Fruit fly (Drosophila melanogaster) whole organism, embryonic: ENCODE measurements around the gene CG14958.

Experiments used
- Atf-2 ChIP-seq: fragments of 200-800 bp; sonication (Bioruptor generic); optimal IDR thresholded peaks from 2 replicates; lab custom pipeline; 2016; ENCODE audit warnings: missing biosample characterization, missing genetic modification characterization
- CG10321 ChIP-seq: fragments of 200-800 bp; sonication (Bioruptor generic); IDR thresholded peaks from 2 replicates; pipeline ENCODE4 v1.3.6; 2022; ENCODE audit warnings: missing biosample characterization, missing genetic modification characterization
- CG10543 ChIP-seq: fragments of 200-800 bp; sonication (Bioruptor generic); optimal IDR thresholded peaks from 3 replicates; lab custom pipeline; 2017; ENCODE audit warnings: missing biosample characterization, mild to moderate bottlenecking, missing genetic modification characterization, moderate library complexity
- CG1233 ChIP-seq: fragments of 200-800 bp; sonication (Bioruptor generic); optimal IDR thresholded peaks from 4 replicates; lab custom pipeline; 2018; ENCODE audit warnings: missing biosample characterization, mild to moderate bottlenecking, missing genetic modification characterization
- CG14965 ChIP-seq: fragments of 200-800 bp; sonication (Bioruptor generic); optimal IDR thresholded peaks from 2 replicates; lab custom pipeline; 2016; ENCODE audit warnings: missing biosample characterization, missing genetic modification characterization, borderline replicate concordance
- CG1529 ChIP-seq: fragments of 200-800 bp; sonication (Bioruptor generic); optimal IDR thresholded peaks from 3 replicates; lab custom pipeline; 2018; ENCODE audit warnings: missing biosample characterization, missing genetic modification characterization
- CG17612 ChIP-seq: fragments of 200-800 bp; sonication (Bioruptor generic); IDR thresholded peaks from 2 replicates; pipeline ENCODE4 v1.3.6; 2022; ENCODE audit warnings: missing biosample characterization, missing genetic modification characterization
- CG31365 ChIP-seq: fragments of 200-800 bp; sonication (Bioruptor generic); optimal IDR thresholded peaks from 2 replicates; lab custom pipeline; 2018; ENCODE audit warnings: missing biosample characterization, mild to moderate bottlenecking, missing genetic modification characterization
- CG32532 ChIP-seq: fragments of 200-800 bp; sonication (Bioruptor generic); IDR thresholded peaks from 2 replicates; pipeline ENCODE4 v1.3.6; 2022; ENCODE audit warnings: missing biosample characterization, missing genetic modification characterization
- CG4404 ChIP-seq: fragments of 200-800 bp; sonication (Bioruptor generic); IDR thresholded peaks from 2 replicates; pipeline ENCODE4 v1.3.6; 2022; ENCODE audit warnings: missing biosample characterization, missing genetic modification characterization
- CG5953 ChIP-seq: fragments of 200-800 bp; sonication (Bioruptor generic); IDR thresholded peaks from 2 replicates; pipeline ENCODE4 v1.3.6; 2022; ENCODE audit warnings: missing biosample characterization, missing genetic modification characterization
- CG6689 ChIP-seq: fragments of 200-800 bp; sonication (Bioruptor generic); IDR thresholded peaks from 2 replicates; pipeline ENCODE4 v1.3.6; 2022; ENCODE audit warnings: missing biosample characterization, missing genetic modification characterization
- CG7271 ChIP-seq: fragments of 200-800 bp; sonication (Bioruptor generic); optimal IDR thresholded peaks from 2 replicates; lab custom pipeline; 2018; ENCODE audit warnings: missing biosample characterization, mild to moderate bottlenecking, missing genetic modification characterization, moderate library complexity
- CG7357 ChIP-seq: fragments of 200-800 bp; sonication (Bioruptor generic); IDR thresholded peaks from 3 replicates; pipeline ENCODE4 v1.3.6; 2022; ENCODE audit warnings: missing biosample characterization, missing genetic modification characterization
- CkIIα-i1 ChIP-seq: fragments of 200-800 bp; sonication (Bioruptor generic); IDR thresholded peaks from 2 replicates; pipeline ENCODE4 v1.3.6; 2022; ENCODE audit warnings: missing biosample characterization, missing genetic modification characterization
- Doc2 ChIP-seq: fragments of 200-800 bp; sonication (Bioruptor generic); IDR thresholded peaks from 2 replicates; pipeline ENCODE4 v1.3.6; 2022; ENCODE audit warnings: missing biosample characterization, missing genetic modification characterization
- Drgx ChIP-seq: fragments of 200-800 bp; sonication (Bioruptor generic); IDR thresholded peaks from 2 replicates; pipeline ENCODE4 v1.3.6; 2022; ENCODE audit warnings: missing biosample characterization, missing genetic modification characterization
- Gsc ChIP-seq: fragments of 200-800 bp; sonication (Bioruptor generic); IDR thresholded peaks from 2 replicates; pipeline ENCODE4 v1.3.6; 2022; ENCODE audit warnings: missing biosample characterization, missing genetic modification characterization
- Hr3 ChIP-seq: fragments of 200-800 bp; sonication (Bioruptor generic); optimal IDR thresholded peaks from 3 replicates; lab custom pipeline; 2016; ENCODE audit warnings: missing biosample characterization, missing genetic modification characterization
- MBD-R2 ChIP-seq: fragments of 200-800 bp; sonication (Bioruptor generic); IDR thresholded peaks from 2 replicates; pipeline ENCODE4 v1.3.6; 2022; ENCODE audit warnings: missing biosample characterization, missing genetic modification characterization
- Meics ChIP-seq: fragments of 200-800 bp; sonication (Bioruptor generic); optimal IDR thresholded peaks from 2 replicates; lab custom pipeline; 2017; ENCODE audit warnings: missing biosample characterization, mild to moderate bottlenecking, missing genetic modification characterization
- Myb ChIP-seq: fragments of 200-800 bp; sonication (Bioruptor generic); optimal IDR thresholded peaks from 2 replicates; lab custom pipeline; 2016; ENCODE audit warnings: missing biosample characterization, missing genetic modification characterization
- NC2β ChIP-seq: fragments of 200-800 bp; sonication (Bioruptor generic); optimal IDR thresholded peaks from 2 replicates; lab custom pipeline; 2016; ENCODE audit warnings: missing biosample characterization, missing genetic modification characterization
- NK7.1 ChIP-seq: fragments of 200-800 bp; sonication (Bioruptor generic); optimal IDR thresholded peaks from 3 replicates; lab custom pipeline; 2016; ENCODE audit warnings: missing biosample characterization, missing genetic modification characterization
- Nf-YB ChIP-seq: fragments of 200-800 bp; sonication (Bioruptor generic); optimal IDR thresholded peaks from 3 replicates; lab custom pipeline; 2019; ENCODE audit warnings: missing biosample characterization, mild to moderate bottlenecking, missing genetic modification characterization, moderate library complexity
- Oaz ChIP-seq: fragments of 200-800 bp; sonication (Bioruptor generic); IDR thresholded peaks from 2 replicates; pipeline ENCODE4 v1.3.6; 2022; ENCODE audit warnings: missing biosample characterization, missing genetic modification characterization
- Tbp ChIP-seq: fragments of >200 bp; optimal IDR thresholded peaks from 2 replicates; lab custom pipeline; 2018; ENCODE audit warnings: missing biosample characterization, missing genetic modification characterization
- ap ChIP-seq: fragments of 200-800 bp; sonication (Bioruptor generic); IDR thresholded peaks from 2 replicates; pipeline ENCODE4 v1.3.6; 2022; ENCODE audit warnings: missing biosample characterization, missing genetic modification characterization
- bsh ChIP-seq, 2 experiments: fragments of 200-800 bp; sonication (Bioruptor generic); optimal IDR thresholded peaks; 2 replicates each; lab custom pipeline; 2017 to 2018; ENCODE audit warnings: mild to moderate bottlenecking in 2 of 2, missing biosample characterization in 2 of 2, missing genetic modification characterization in 2 of 2, moderate library complexity in 1 of 2
- chinmo ChIP-seq: fragments of 200-800 bp; sonication (Bioruptor generic); IDR thresholded peaks from 4 replicates; pipeline ENCODE4 v1.3.6; 2022; ENCODE audit warnings: missing biosample characterization, missing genetic modification characterization; ENCODE audit not compliant: partially characterized antibody
- chn ChIP-seq: fragments of 200-800 bp; sonication (Bioruptor generic); optimal IDR thresholded peaks from 2 replicates; lab custom pipeline; 2016; ENCODE audit warnings: missing biosample characterization, missing genetic modification characterization
- croc ChIP-seq: fragments of 200-800 bp; sonication (Bioruptor generic); conservative IDR thresholded peaks from 3 replicates; pipeline ENCODE4 v1.3.6; 2022; ENCODE audit warnings: missing biosample characterization, missing genetic modification characterization
- crol ChIP-seq: fragments of 200-800 bp; sonication (Bioruptor generic); IDR thresholded peaks from 2 replicates; pipeline ENCODE4 v1.3.6; 2022; ENCODE audit warnings: missing biosample characterization, missing genetic modification characterization
- cwo ChIP-seq: fragments of 200-800 bp; sonication (Bioruptor generic); optimal IDR thresholded peaks from 3 replicates; lab custom pipeline; 2017; ENCODE audit warnings: missing biosample characterization, missing genetic modification characterization, mild to moderate bottlenecking, moderate library complexity, missing genetic modification reagents
- dati ChIP-seq: fragments of 200-800 bp; sonication (Bioruptor generic); IDR thresholded peaks from 2 replicates; pipeline ENCODE4 v1.3.6; 2022; ENCODE audit warnings: missing biosample characterization, missing genetic modification characterization
- esg ChIP-seq: fragments of 200-800 bp; sonication (Bioruptor generic); conservative IDR thresholded peaks from 2 replicates; pipeline ENCODE4 v1.3.6; 2022; ENCODE audit warnings: missing biosample characterization, missing genetic modification characterization
- fru ChIP-seq: fragments of >200 bp; optimal IDR thresholded peaks from 2 replicates; lab custom pipeline; 2017
- gem ChIP-seq: fragments of 200-800 bp; sonication (Bioruptor generic); optimal IDR thresholded peaks from 2 replicates; lab custom pipeline; 2019; ENCODE audit warnings: missing biosample characterization, mild to moderate bottlenecking, missing genetic modification characterization, moderate library complexity
- grau ChIP-seq: fragments of 200-800 bp; optimal IDR thresholded peaks from 3 replicates; lab custom pipeline; 2019; ENCODE audit warnings: missing biosample characterization, mild to moderate bottlenecking, missing genetic modification characterization, moderate library complexity
- her ChIP-seq: fragments of 200-800 bp; sonication (Bioruptor generic); optimal IDR thresholded peaks from 2 replicates; lab custom pipeline; 2016; ENCODE audit warnings: missing biosample characterization, missing genetic modification characterization
- hkb ChIP-seq, 2 experiments: fragments of 200-800 bp in 1 of 2; fragments of >200 bp in 1 of 2; sonication (Bioruptor generic) in 1 of 2; IDR thresholded peaks in 1 of 2; optimal IDR thresholded peaks in 1 of 2; 2 replicates each; pipeline versions ENCODE4 v1.3.6 to Lab custom; 2017 to 2022; ENCODE audit warnings: missing biosample characterization in 1 of 2, missing genetic modification characterization in 1 of 2
- luna ChIP-seq: fragments of 200-800 bp; sonication (Bioruptor generic); optimal IDR thresholded peaks from 2 replicates; lab custom pipeline; 2016; ENCODE audit warnings: missing biosample characterization, missing genetic modification characterization
- pho ChIP-seq: fragments of 200-800 bp; sonication (Bioruptor generic); optimal IDR thresholded peaks from 2 replicates; lab custom pipeline; 2016; ENCODE audit warnings: missing biosample characterization, missing genetic modification characterization
- pnt ChIP-seq: fragments of 200-800 bp; sonication (Bioruptor generic); optimal IDR thresholded peaks from 3 replicates; lab custom pipeline; 2016; ENCODE audit warnings: missing biosample characterization, missing genetic modification characterization
- salm ChIP-seq: fragments of 200-800 bp; sonication (Bioruptor generic); optimal IDR thresholded peaks from 2 replicates; lab custom pipeline; 2018; ENCODE audit warnings: missing biosample characterization, mild to moderate bottlenecking, missing genetic modification characterization
- schlank ChIP-seq: fragments of 200-800 bp; sonication (Bioruptor generic); optimal IDR thresholded peaks from 2 replicates; lab custom pipeline; 2018; ENCODE audit warnings: missing biosample characterization, mild to moderate bottlenecking, missing genetic modification characterization
- sisA ChIP-seq: fragments of 200-800 bp; sonication (Bioruptor generic); IDR thresholded peaks from 2 replicates; pipeline ENCODE4 v1.3.6; 2022; ENCODE audit warnings: missing biosample characterization, missing genetic modification characterization
- toy ChIP-seq: fragments of 200-800 bp; sonication (Bioruptor generic); IDR thresholded peaks from 2 replicates; pipeline ENCODE4 v1.3.6; 2022; ENCODE audit warnings: missing biosample characterization, missing genetic modification characterization
- trem ChIP-seq: fragments of 200-800 bp; optimal IDR thresholded peaks from 3 replicates; lab custom pipeline; 2019; ENCODE audit warnings: missing biosample characterization, mild to moderate bottlenecking, missing genetic modification characterization, moderate library complexity
- wek ChIP-seq: fragments of 200-800 bp; sonication (Bioruptor generic); optimal IDR thresholded peaks from 3 replicates; lab custom pipeline; 2018; ENCODE audit warnings: missing biosample characterization, mild to moderate bottlenecking, missing genetic modification characterization, moderate library complexity
- wor ChIP-seq: fragments of 200-800 bp; sonication (Bioruptor generic); IDR thresholded peaks from 2 replicates; pipeline ENCODE4 v1.3.6; 2022; ENCODE audit warnings: missing biosample characterization, missing genetic modification characterization
- yki ChIP-seq: fragments of >200 bp; optimal IDR thresholded peaks from 3 replicates; lab custom pipeline; 2018

Gene CG14958

DNA sequence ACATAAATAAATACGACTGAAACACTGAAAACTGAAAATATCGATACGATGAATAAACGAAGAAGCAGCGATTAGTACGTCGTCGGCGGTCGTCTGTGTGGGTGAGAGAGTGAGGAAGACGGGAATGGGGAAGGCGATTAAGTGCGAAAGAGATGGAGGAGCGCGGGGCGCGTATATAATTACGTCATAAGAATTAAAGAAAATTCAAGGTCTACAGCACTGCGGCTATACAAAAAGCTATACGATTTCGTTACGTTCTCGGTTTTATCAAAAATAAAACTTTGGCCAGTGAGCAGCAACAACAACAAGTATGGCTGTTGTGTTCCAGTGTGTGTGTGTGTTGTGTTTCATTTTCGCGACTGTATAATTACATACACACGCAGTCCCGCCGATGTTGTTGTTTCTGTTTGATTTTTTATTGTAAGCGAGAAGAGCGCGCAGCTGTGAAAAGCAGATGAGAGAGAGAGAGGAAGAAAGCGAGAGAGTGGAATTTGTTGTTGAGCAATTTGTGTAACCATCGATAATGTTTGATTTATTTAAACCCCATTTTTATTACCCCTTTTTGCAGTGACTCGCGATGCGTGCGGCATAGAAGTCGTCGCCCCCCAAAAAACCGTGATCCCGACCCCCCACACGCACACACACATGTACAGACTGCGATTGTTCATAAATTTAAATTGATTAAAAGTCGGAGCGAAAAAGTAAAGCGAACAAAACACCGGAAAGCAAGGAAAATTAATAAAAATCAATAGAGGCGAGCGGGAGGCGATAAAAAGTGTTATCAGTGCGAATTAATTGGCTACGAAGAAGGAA is 40.5 kb upstream of the CG14958 start (continued):
- TF ChIP-seq toy (GFP tag; lab: Robert Waterston, UW) (no peak), wek (GFP tag; lab: Kevin White, UChicago) (no peak), CG5953 (GFP tag; lab: Robert Waterston, UW) (no peak), Meics (GFP tag; lab: Kevin White, UChicago) (peak; percentile 76), salm (tag; lab: Kevin White, UChicago) (no peak), gem (tag; lab: Kevin White, UChicago) (no peak), CG7271 (no peak), pho (GFP tag; lab: Kevin White, UChicago) (no peak), NC2β (no peak), hkb (optimal IDR thresholded peaks at IDR 0.05; lab: Kevin White, UChicago) (no peak), hkb (GFP tag; IDR thresholded peaks at IDR 0.05; lab: Robert Waterston, UW) (no peak), CG7357 (no peak), wor (no peak), grau (tag; lab: Kevin White, UChicago) (no peak), dati (GFP tag; lab: Robert Waterston, UW) (no peak), fru (lab: Kevin White, UChicago) (no peak), Atf-2 (GFP tag; lab: Kevin White, UChicago) (no peak), Nf-YB (GFP tag; lab: Kevin White, UChicago) (no peak), sisA (GFP tag; lab: Robert Waterston, UW) (no peak), CG10543 (GFP tag; lab: Kevin White, UChicago) (peak; percentile 96), cwo (peak; percentile 46), Hr3 (GFP tag; lab: Kevin White, UChicago) (no peak), NK7.1 (GFP tag; lab: Kevin White, UChicago) (no peak), ap (no peak), CG10321 (GFP tag; lab: Robert Waterston, UW) (no peak), crol (peak; percentile 92), Tbp (GFP tag; lab: Kevin White, UChicago) (no peak), Gsc (GFP tag; lab: Robert Waterston, UW) (no peak), her (GFP tag; lab: Kevin White, UChicago) (no peak), MBD-R2 (GFP tag; lab: Robert Waterston, UW) (no peak; the same call in 1 of the 2 replicates), CG17612 (GFP tag; lab: Robert Waterston, UW) (no peak), CG1529 (no peak), esg (GFP tag; lab: Robert Waterston, UW) (no peak), yki (lab: Kevin White, UChicago) (no peak), Doc2 (GFP tag; lab: Robert Waterston, UW) (no peak), Drgx (no peak), chinmo (peak; percentile 69; the same call in 2 of the 4 replicates), CG4404 (GFP tag; lab: Robert Waterston, UW) (no peak), luna (GFP tag; lab: Kevin White, UChicago) (no peak), Oaz (GFP tag; lab: Robert Waterston, UW) (no peak), trem (tag; lab: Kevin White, UChicago) (no peak), pnt (GFP tag; lab: Kevin White, UChicago) (no peak), CG14965 (no peak), Myb (GFP tag; lab: Kevin White, UChicago) (no peak), croc (GFP tag; lab: Robert Waterston, UW) (no peak), CG32532 (GFP tag; lab: Robert Waterston, UW) (no peak; the same call in 1 of the 2 replicates), CG1233 (no peak), CG6689 (GFP tag; lab: Robert Waterston, UW) (no peak), CkIIα-i1 (GFP tag; lab: Robert Waterston, UW) (no peak), CG31365 (tag; lab: Kevin White, UChicago) (no peak), chn (no peak), bsh (GFP tag; optimal IDR thresholded peaks at IDR 0.05; lab: Kevin White, UChicago) (no peak), schlank (tag; lab: Kevin White, UChicago) (no peak)
